Fruit fly (Drosophila melanogaster): Measurements from ENCODE around the gene CG10841.

The CG10841 gene

dm6 chr3R:13646729-13647633, 15.2 kb downstream of the CG10841 start, which contains the start of gene rin:
rin (plus strand) TSS chr3R:13647004.
- TF ChIP-seq Sin3A (optimal IDR thresholded peaks at IDR 0.05) (no peak), ttk (optimal IDR thresholded peaks at IDR 0.05) (no peak), insv (optimal IDR thresholded peaks at IDR 0.05) (no peak), h (optimal IDR thresholded peaks at IDR 0.05) (no peak), psq (optimal IDR thresholded peaks at IDR 0.05) (no peak), Myc (optimal IDR thresholded peaks at IDR 0.05) (no peak)

dm6 chr3R:13647734-13648541, 16.2 kb downstream of the CG10841 start:
- no peak for TF ChIP-seq Myc (optimal IDR thresholded peaks at IDR 0.05)
- no peak for TF ChIP-seq h (optimal IDR thresholded peaks at IDR 0.05)
- no peak for TF ChIP-seq Sin3A (optimal IDR thresholded peaks at IDR 0.05)
- TF ChIP-seq psq (optimal IDR thresholded peaks at IDR 0.05) = no peak
- no peak for TF ChIP-seq ttk (optimal IDR thresholded peaks at IDR 0.05)
- no peak for TF ChIP-seq insv (optimal IDR thresholded peaks at IDR 0.05)

- no peak for TF ChIP-seq psq (optimal IDR thresholded peaks at IDR 0.05)
- TF ChIP-seq ttk (optimal IDR thresholded peaks at IDR 0.05) = no peak
- no peak for TF ChIP-seq Sin3A (optimal IDR thresholded peaks at IDR 0.05)
- no peak for TF ChIP-seq insv (optimal IDR thresholded peaks at IDR 0.05)
- TF ChIP-seq Myc (optimal IDR thresholded peaks at IDR 0.05) = no peak
- no peak for TF ChIP-seq h (optimal IDR thresholded peaks at IDR 0.05)
Observed at dm6 chr3R:13656294-13656693, 24.6 kb downstream of the CG10841 start, which contains the start of gene Rbp4. Rbp4 (minus strand) TSS chr3R:13656394.

dm6 chr3R:13659865-13660738, 28.4 kb downstream of the CG10841 start, which contains the start of gene Hrb87F:
Hrb87F (minus strand) TSS chr3R:13660531.
- TF ChIP-seq h (optimal IDR thresholded peaks at IDR 0.05) (no peak), ttk (optimal IDR thresholded peaks at IDR 0.05) (no peak), psq (optimal IDR thresholded peaks at IDR 0.05) (no peak), Sin3A (optimal IDR thresholded peaks at IDR 0.05) (no peak), insv (optimal IDR thresholded peaks at IDR 0.05) (no peak), Myc (optimal IDR thresholded peaks at IDR 0.05) (no peak)

- TF ChIP-seq psq (optimal IDR thresholded peaks at IDR 0.05) (no peak), h (optimal IDR thresholded peaks at IDR 0.05) (no peak), Myc (optimal IDR thresholded peaks at IDR 0.05) (no peak), Sin3A (optimal IDR thresholded peaks at IDR 0.05) (no peak), ttk (optimal IDR thresholded peaks at IDR 0.05) (no peak)
Observed at dm6 chr3R:13660924-13661659, 29.4 kb downstream of the CG10841 start, which contains the start of gene B52. B52 (plus strand) TSS chr3R:13661311.

- TF ChIP-seq Sin3A (optimal IDR thresholded peaks at IDR 0.05) (no peak), psq (optimal IDR thresholded peaks at IDR 0.05) (no peak), ttk (optimal IDR thresholded peaks at IDR 0.05) (no peak), Myc (optimal IDR thresholded peaks at IDR 0.05) (no peak), insv (optimal IDR thresholded peaks at IDR 0.05) (no peak), h (optimal IDR thresholded peaks at IDR 0.05) (no peak)
Observed at dm6 chr3R:13662149-13662548, 30.4 kb downstream of the CG10841 start.

- TF ChIP-seq insv (optimal IDR thresholded peaks at IDR 0.05) (no peak), Sin3A (optimal IDR thresholded peaks at IDR 0.05) (no peak)
Observed at dm6 chr3R:13665992-13666391, 34.2 kb downstream of the CG10841 start.

dm6 chr3R:13672898-13673297, 41.2 kb downstream of the CG10841 start:
- no peak for TF ChIP-seq h (optimal IDR thresholded peaks at IDR 0.05)
- no peak for TF ChIP-seq insv (optimal IDR thresholded peaks at IDR 0.05)
- TF ChIP-seq Myc (optimal IDR thresholded peaks at IDR 0.05) = no peak
- no peak for TF ChIP-seq psq (optimal IDR thresholded peaks at IDR 0.05)
- no peak for TF ChIP-seq Sin3A (optimal IDR thresholded peaks at IDR 0.05)

- TF ChIP-seq Sin3A (optimal IDR thresholded peaks at IDR 0.05) (no peak), ttk (optimal IDR thresholded peaks at IDR 0.05) (no peak), insv (optimal IDR thresholded peaks at IDR 0.05) (no peak), h (optimal IDR thresholded peaks at IDR 0.05) (no peak)
Observed at dm6 chr3R:13674492-13675033, 42.8 kb downstream of the CG10841 start, which contains the start of gene Task6. Task6 (minus strand) TSS chr3R:13674542.

dm6 chr3R:13676137-13677086, 44.7 kb downstream of the CG10841 start, which contains the start of the genes Lkb1 and CG9588:
Lkb1 (plus strand) TSS chr3R:13676549.
CG9588 (minus strand) TSS chr3R:13676681.
- TF ChIP-seq psq (optimal IDR thresholded peaks at IDR 0.05) (no peak), Myc (optimal IDR thresholded peaks at IDR 0.05) (no peak), h (optimal IDR thresholded peaks at IDR 0.05) (no peak), Sin3A (optimal IDR thresholded peaks at IDR 0.05) (no peak), ttk (optimal IDR thresholded peaks at IDR 0.05) (no peak), insv (optimal IDR thresholded peaks at IDR 0.05) (no peak)
